Worm (Caenorhabditis elegans) whole organism, midembryonic: ENCODE results near the gene Y42H9AR.2.

ENCODE experiments used
- T22C8.4 ChIP-seq: fragments of 200-800 bp; sonication (Bioruptor generic); IDR thresholded peaks from 2 replicates; pipeline ENCODE4 v1.3.6; 2022; ENCODE audit warnings: missing genetic modification characterization, missing compliant biosample characterization
- flt-1 ChIP-seq: fragments of 200-800 bp; sonication (Bioruptor generic); IDR thresholded peaks from 2 replicates; pipeline ENCODE4 v1.3.6; 2022; ENCODE audit warnings: missing genetic modification characterization, missing compliant biosample characterization
- klf-2 ChIP-seq: fragments of 200-800 bp; sonication (Bioruptor generic); conservative IDR thresholded peaks from 2 replicates; pipeline ENCODE4 v1.3.6; 2022; ENCODE audit warnings: missing genetic modification reagents, missing genetic modification characterization, missing compliant biosample characterization
- med-1 ChIP-seq: sonication (generic microtip); optimal IDR thresholded peaks from 2 replicates; lab custom pipeline; 2017; ENCODE audit warnings: missing genetic modification characterization, mild to moderate bottlenecking, missing compliant biosample characterization, antibody characterized with exemption, missing genetic modification reagents; ENCODE audit not compliant: insufficient read depth
- ref-1 ChIP-seq: fragments of 200-800 bp; sonication (Bioruptor generic); conservative IDR thresholded peaks from 2 replicates; pipeline ENCODE4 v1.3.6; 2022; ENCODE audit warnings: missing genetic modification reagents, missing genetic modification characterization, missing compliant biosample characterization
- tab-1 ChIP-seq: fragments of 200-800 bp; sonication (Bioruptor generic); IDR thresholded peaks from 2 replicates; pipeline ENCODE4 v1.3.6; 2022; ENCODE audit warnings: missing genetic modification characterization, missing compliant biosample characterization
- ztf-29 ChIP-seq: fragments of 200-800 bp; sonication (Bioruptor generic); IDR thresholded peaks from 2 replicates; pipeline ENCODE4 v1.3.6; 2022; ENCODE audit warnings: missing genetic modification reagents, missing genetic modification characterization, missing compliant biosample characterization

ce11 chrIV:8114535-8114934 lies 14.8 kb downstream of the Y42H9AR.2 start:
- TF ChIP-seq klf-2 (GFP tag; lab: Robert Waterston, UW) (no peak), ref-1 (GFP tag; lab: Robert Waterston, UW) (no peak), T22C8.4 (no peak), med-1 (GFP tag; lab: Kevin White, UChicago) (no peak), ztf-29 (GFP tag; lab: Robert Waterston, UW) (no peak), flt-1 (GFP tag; lab: Robert Waterston, UW) (no peak), tab-1 (no peak)
